Fruit fly (Drosophila melanogaster) whole organism, wandering third instar larva: ENCODE data around the gene CG13455.

Experiments
- Abd-B ChIP-seq: fragments of >200 bp; optimal IDR thresholded peaks from 2 replicates; lab custom pipeline; 2017; ENCODE audit warnings: missing biosample characterization, missing genetic modification characterization
- Dfd ChIP-seq: fragments of >200 bp; optimal IDR thresholded peaks from 2 replicates; lab custom pipeline; 2017; ENCODE audit warnings: missing biosample characterization, missing genetic modification characterization
- Hr78 ChIP-seq: fragments of >200 bp; optimal IDR thresholded peaks from 2 replicates; lab custom pipeline; 2017; ENCODE audit warnings: missing biosample characterization, missing genetic modification characterization
- Rel ChIP-seq, 2 experiments: fragments of 200-800 bp; sonication (Bioruptor generic) in 1 of 2; optimal IDR thresholded peaks; 2 replicates in 1 of 2; 3 replicates in 1 of 2; lab custom pipeline; 2016 to 2019; ENCODE audit warnings: mild to moderate bottlenecking in 2 of 2, missing biosample characterization in 2 of 2, missing genetic modification characterization in 2 of 2, moderate library complexity in 1 of 2
- dsf ChIP-seq: sonication (Bioruptor generic); optimal IDR thresholded peaks from 2 replicates; lab custom pipeline; 2016; ENCODE audit warnings: missing biosample characterization, missing genetic modification characterization, borderline replicate concordance
- foxo ChIP-seq, 2 experiments: fragments of 200-800 bp; sonication (Bioruptor generic); optimal IDR thresholded peaks; 2 replicates in 1 of 2; 3 replicates in 1 of 2; lab custom pipeline; 2016 to 2017; ENCODE audit warnings: missing biosample characterization in 2 of 2, missing genetic modification characterization in 2 of 2
- fru ChIP-seq: fragments of 200-800 bp; sonication (Bioruptor generic); optimal IDR thresholded peaks from 3 replicates; lab custom pipeline; 2016; ENCODE audit warnings: missing biosample characterization, mild to moderate bottlenecking, missing genetic modification characterization
- h ChIP-seq: fragments of 200-800 bp; sonication (Bioruptor generic); optimal IDR thresholded peaks from 3 replicates; lab custom pipeline; 2016; ENCODE audit warnings: missing biosample characterization, mild to moderate bottlenecking, missing genetic modification characterization
- sage ChIP-seq: fragments of 200-800 bp; sonication (Bioruptor generic); optimal IDR thresholded peaks from 2 replicates; lab custom pipeline; 2016; ENCODE audit warnings: missing biosample characterization, mild to moderate bottlenecking, missing genetic modification characterization
- sv ChIP-seq: fragments of 200-800 bp; sonication (Bioruptor generic); optimal IDR thresholded peaks from 3 replicates; lab custom pipeline; 2016; ENCODE audit warnings: missing biosample characterization, missing genetic modification characterization
- usp ChIP-seq: fragments of >200 bp; optimal IDR thresholded peaks from 2 replicates; lab custom pipeline; 2017; ENCODE audit warnings: missing biosample characterization, missing genetic modification characterization

DNA sequence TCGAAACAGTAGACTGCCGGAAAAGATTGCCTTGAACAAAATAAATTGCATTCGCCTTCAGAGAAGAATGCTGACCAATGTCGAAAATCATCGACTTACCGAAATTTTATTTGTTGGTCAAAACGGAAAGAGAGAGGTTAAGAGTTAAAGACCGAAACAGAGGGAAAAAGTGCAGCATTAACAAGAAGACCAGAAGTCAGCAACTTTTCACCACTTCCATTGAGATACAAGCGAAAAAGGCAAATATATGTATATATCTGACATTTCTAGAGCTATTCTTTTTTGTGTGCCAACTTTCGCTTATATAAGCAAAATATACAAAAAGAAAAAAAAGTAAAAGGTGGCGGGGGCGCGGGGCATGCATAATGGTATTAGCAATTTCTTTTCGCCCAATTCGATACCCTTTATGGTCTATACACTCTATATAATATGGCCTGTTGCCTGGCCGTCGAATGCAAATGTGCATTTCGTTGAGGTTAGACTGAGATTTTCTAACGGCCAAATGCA is 43.6 kb downstream of the CG13455 start:
- TF ChIP-seq Hr78 (GFP tag; lab: Kevin White, UChicago), result no peak
- TF ChIP-seq sage (GFP tag; lab: Kevin White, UChicago), result no peak
- TF ChIP-seq usp (GFP tag; lab: Kevin White, UChicago), result no peak
- no peak for TF ChIP-seq h
- no peak for TF ChIP-seq Dfd (GFP tag; lab: Kevin White, UChicago)
- no peak for TF ChIP-seq foxo (GFP tag; optimal IDR thresholded peaks at IDR 0.05; lab: Kevin White, UChicago)
- TF ChIP-seq fru (GFP tag; lab: Kevin White, UChicago), result no peak
- TF ChIP-seq Abd-B (GFP tag; lab: Kevin White, UChicago), result no peak
- no peak for TF ChIP-seq sv (GFP tag; lab: Kevin White, UChicago)
- TF ChIP-seq Rel (GFP tag; optimal IDR thresholded peaks at IDR 0.05; lab: Kevin White, UChicago), result no peak
- TF ChIP-seq Rel (tag; optimal IDR thresholded peaks at IDR 0.05; lab: Kevin White, UChicago), result no peak
- no peak for TF ChIP-seq dsf (GFP tag; lab: Kevin White, UChicago)
